Worm (Caenorhabditis elegans): Measurements from ENCODE around the gene wee-1.1.
A peak's percentile ranks its signal among the peaks of the same experiment; 100 is the strongest.

The wee-1.1 gene

DNA sequence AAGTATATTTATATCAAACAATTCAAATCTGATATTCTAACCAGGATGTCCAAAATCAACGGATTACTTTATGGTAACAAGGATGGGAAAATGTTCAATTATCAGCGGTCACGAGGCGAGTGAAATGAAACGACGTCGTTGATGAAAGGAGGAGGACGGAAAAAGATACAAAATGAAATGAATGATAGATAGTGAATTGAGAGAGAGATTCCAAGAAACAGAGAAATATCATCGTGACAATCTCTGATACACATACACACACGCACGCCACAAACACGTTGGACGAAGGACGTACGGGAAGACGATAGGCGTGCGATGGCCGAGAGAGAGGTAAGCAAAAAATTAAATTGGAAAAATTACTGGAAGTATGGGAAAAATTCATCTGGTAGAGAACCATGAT lies 17.7 kb upstream of the wee-1.1 start (continued):
- peak; percentile 91 for TF ChIP-seq hlh-30 (tag; optimal IDR thresholded peaks at IDR 0.05; ENCODE audit: insufficient read depth)
- TF ChIP-seq ama-1 (optimal IDR thresholded peaks at IDR 0.05) = no peak
- TF ChIP-seq nhr-11 (tag; optimal IDR thresholded peaks at IDR 0.05) = peak; percentile 96
- no peak for TF ChIP-seq D1046.2 (GFP tag; IDR thresholded peaks at IDR 0.05)
- peak; percentile 74 for TF ChIP-seq nhr-10 (tag; optimal IDR thresholded peaks at IDR 0.05)
- TF ChIP-seq mxl-3 (GFP tag; optimal IDR thresholded peaks at IDR 0.05) = peak; percentile 100
- TF ChIP-seq fos-1 (tag; optimal IDR thresholded peaks at IDR 0.05) = no peak
- peak; percentile 33; the same call in 1 of the 2 replicates for TF ChIP-seq php-3 (GFP tag; IDR thresholded peaks at IDR 0.05)
- no peak for TF ChIP-seq daf-16 (GFP tag; optimal IDR thresholded peaks at IDR 0.05)
- TF ChIP-seq daf-16 (tag; optimal IDR thresholded peaks at IDR 0.05) = peak; percentile 82
- no peak for TF ChIP-seq snpc-1.2 (GFP tag; IDR thresholded peaks at IDR 0.05)
- TF ChIP-seq hlh-11 (tag; optimal IDR thresholded peaks at IDR 0.05) = peak; percentile 88
- TF ChIP-seq madf-9 (GFP tag; conservative IDR thresholded peaks at IDR 0.05) = no peak
- TF ChIP-seq nhr-42 (GFP tag; IDR thresholded peaks at IDR 0.05) = no peak
- TF ChIP-seq lir-3 (tag; optimal IDR thresholded peaks at IDR 0.05) = no peak
- TF ChIP-seq Y105C5A.15 (GFP tag; IDR thresholded peaks at IDR 0.05) = no peak
- TF ChIP-seq dmd-8 (GFP tag; IDR thresholded peaks at IDR 0.05) = 0 out of 2 replicates have a peak, but pooled peaks have one; percentile 53
- peak; percentile 95 for TF ChIP-seq aha-1 (tag)
- TF ChIP-seq tra-1 (GFP tag; IDR thresholded peaks at IDR 0.05) = 0 out of 2 replicates have a peak, but pooled peaks have one; percentile 10
- TF ChIP-seq unc-62 (GFP tag; optimal IDR thresholded peaks at IDR 0.05 in 1 of 2) = peak in 1 of 2 experiments; percentile 100
- no peak for TF ChIP-seq unc-62 (tag; optimal IDR thresholded peaks at IDR 0.05)
- peak; percentile 90 for TF ChIP-seq nhr-48 (tag; optimal IDR thresholded peaks at IDR 0.05)
- TF ChIP-seq rbr-2 (tag; optimal IDR thresholded peaks at IDR 0.05) = peak; percentile 29
- no peak for TF ChIP-seq Y75B8A.6 (GFP tag; IDR thresholded peaks at IDR 0.05)
- peak in 1 of 2 experiments; percentile 37 for TF ChIP-seq hif-1 (tag; optimal IDR thresholded peaks at IDR 0.05)
- TF ChIP-seq dmd-6 (GFP tag; IDR thresholded peaks at IDR 0.05) = peak; percentile 94
- peak; percentile 0 for TF ChIP-seq mes-2 (tag; optimal IDR thresholded peaks at IDR 0.05; ENCODE audit: poor library complexity, severe bottlenecking)
- TF ChIP-seq lsy-2 (tag; optimal IDR thresholded peaks at IDR 0.05) = peak in 1 of 2 experiments; percentile 60
- TF ChIP-seq lin-1 (GFP tag; IDR thresholded peaks at IDR 0.05) = peak; percentile 56
- TF ChIP-seq dve-1 (tag; optimal IDR thresholded peaks at IDR 0.05; ENCODE audit: insufficient read depth) = peak; percentile 73
- peak; percentile 20; the same call in 1 of the 2 replicates for TF ChIP-seq lin-38 (GFP tag; IDR thresholded peaks at IDR 0.05)
- peak; percentile 35 for TF ChIP-seq lin-13 (GFP tag; optimal IDR thresholded peaks at IDR 0.05)
- peak; percentile 58 for TF ChIP-seq nhr-6 (tag; optimal IDR thresholded peaks at IDR 0.05)

- TF ChIP-seq daf-16 (GFP tag; optimal IDR thresholded peaks at IDR 0.05) (no peak), daf-16 (tag; optimal IDR thresholded peaks at IDR 0.05) (peak; percentile 70), lir-3 (tag; optimal IDR thresholded peaks at IDR 0.05) (no peak), dmd-6 (GFP tag; IDR thresholded peaks at IDR 0.05) (peak; percentile 25), lin-29 (GFP tag; IDR thresholded peaks at IDR 0.05) (no peak), duxl-1 (tag; optimal IDR thresholded peaks at IDR 0.05; ENCODE audit: poor library complexity) (no peak), nhr-11 (tag; optimal IDR thresholded peaks at IDR 0.05) (no peak), zip-2 (tag; optimal IDR thresholded peaks at IDR 0.05) (no peak), hlh-30 (tag; optimal IDR thresholded peaks at IDR 0.05; ENCODE audit: insufficient read depth) (peak; percentile 26), T20F7.1 (GFP tag; optimal IDR thresholded peaks at IDR 0.05) (no peak), nhr-111 (GFP tag; optimal IDR thresholded peaks at IDR 0.05) (no peak), php-3 (GFP tag; IDR thresholded peaks at IDR 0.05) (peak; percentile 13; the same call in 1 of the 2 replicates), daf-8 (GFP tag; IDR thresholded peaks at IDR 0.05) (no peak), dve-1 (tag; optimal IDR thresholded peaks at IDR 0.05; ENCODE audit: insufficient read depth) (peak; percentile 53), mxl-3 (GFP tag; optimal IDR thresholded peaks at IDR 0.05) (peak; percentile 23), snpc-1.2 (GFP tag; IDR thresholded peaks at IDR 0.05) (no peak), pqm-1 (tag; optimal IDR thresholded peaks at IDR 0.05) (peak; percentile 48), aha-1 (tag) (no peak), zfp-3 (GFP tag; conservative IDR thresholded peaks at IDR 0.05) (0 out of 2 replicates have a peak, but pooled peaks have one; percentile 1), nhr-28 (tag; optimal IDR thresholded peaks at IDR 0.05) (peak; percentile 37), nhr-10 (tag; optimal IDR thresholded peaks at IDR 0.05) (no peak), saeg-2 (GFP tag; IDR thresholded peaks at IDR 0.05) (0 out of 2 replicates have a peak, but pooled peaks have one; percentile 19), mdl-1 (tag; optimal IDR thresholded peaks at IDR 0.05) (peak in 1 of 2 experiments; percentile 42), Y5F2A.4 (GFP tag; optimal IDR thresholded peaks at IDR 0.05) (no peak)
These were observed 16.8 kb upstream of the wee-1.1 start for ce11 chrII:9600022-9600722.

Measured in whole organism, L4 larva.